Worm (Caenorhabditis elegans) whole organism, young adult: ENCODE measurements around the gene inft-2.

Source experiments
- F33H1.4 ChIP-seq: fragments of 200-800 bp; sonication (Bioruptor generic); IDR thresholded peaks from 2 replicates; pipeline ENCODE4 v1.3.6; 2022; ENCODE audit warnings: missing genetic modification reagents, missing genetic modification characterization, missing compliant biosample characterization
- Y53F4B.3 ChIP-seq: fragments of 200-800 bp; sonication (Bioruptor generic); IDR thresholded peaks from 2 replicates; pipeline ENCODE4 v1.3.6; 2022; ENCODE audit warnings: missing genetic modification reagents, missing genetic modification characterization, missing compliant biosample characterization
- bed-1 ChIP-seq: fragments of 200-800 bp; sonication (Bioruptor generic); IDR thresholded peaks from 2 replicates; pipeline ENCODE4 v1.3.6; 2022; ENCODE audit warnings: missing genetic modification reagents, missing genetic modification characterization, missing compliant biosample characterization
- dpl-1 ChIP-seq: fragments of 150-350 bp; optimal IDR thresholded peaks from 2 replicates; lab custom pipeline; 2014; ENCODE audit warnings: missing biosample characterization, missing genetic modification reagents, missing genetic modification characterization
- snpc-4 ChIP-seq, 5 experiments: fragments of 150-350 bp in 1 of 5; sonication (generic microtip) in 4 of 5; optimal IDR thresholded peaks; 2 replicates each; lab custom pipeline; 2014 to 2018; ENCODE audit warnings: missing genetic modification characterization in 5 of 5, missing biosample characterization in 3 of 5, antibody characterized with exemption in 2 of 5, mild to moderate bottlenecking in 2 of 5, missing compliant biosample characterization in 2 of 5, missing genotype in 2 of 5, moderate library complexity in 2 of 5, missing genetic modification reagents in 1 of 5
- unc-62 ChIP-seq: fragments of 150-350 bp; optimal IDR thresholded peaks from 2 replicates; lab custom pipeline; 2014; ENCODE audit warnings: missing biosample characterization, missing genetic modification reagents, missing genetic modification characterization
- zfh-2 ChIP-seq: fragments of 200-800 bp; sonication (Bioruptor generic); conservative IDR thresholded peaks from 2 replicates; pipeline ENCODE4 v1.3.6; 2022; ENCODE audit warnings: missing genetic modification reagents, missing genetic modification characterization, missing compliant biosample characterization

ce11 chrV:13022265-13022664, 20.1 kb downstream of the inft-2 start:
- TF ChIP-seq dpl-1 (GFP tag; lab: Kevin White, UChicago) (no peak), snpc-4 (GFP tag; optimal IDR thresholded peaks at IDR 0.05; lab: Kevin White, UChicago) (no peak), snpc-4 (tag; optimal IDR thresholded peaks at IDR 0.05; lab: Kevin White, UChicago) (no peak), Y53F4B.3 (GFP tag; lab: Robert Waterston, UW) (no peak), bed-1 (GFP tag; lab: Robert Waterston, UW) (no peak), zfh-2 (no peak), F33H1.4 (no peak), unc-62 (no peak)
